Worm (Caenorhabditis elegans): Measurements from ENCODE around the gene fem-3.

Gene fem-3

ce11 chrIV:9104071-9105016 lies at the start of gene fem-3, which contains the start of gene C01F6.14:
Gene fem-3 (plus strand): TSS chrIV:9104966.
Gene C01F6.14 (minus strand): TSS chrIV:9104121.
- TF ChIP-seq tab-1 (GFP tag; IDR thresholded peaks at IDR 0.05) (no peak), T22C8.4 (GFP tag; IDR thresholded peaks at IDR 0.05) (no peak), klf-2 (GFP tag; conservative IDR thresholded peaks at IDR 0.05) (no peak)

- TF ChIP-seq cog-1 (tag; optimal IDR thresholded peaks at IDR 0.05) (no peak), ztf-29 (GFP tag; IDR thresholded peaks at IDR 0.05) (no peak), flt-1 (GFP tag; IDR thresholded peaks at IDR 0.05) (no peak), tab-1 (GFP tag; IDR thresholded peaks at IDR 0.05) (no peak), T22C8.4 (GFP tag; IDR thresholded peaks at IDR 0.05) (no peak), med-1 (GFP tag; optimal IDR thresholded peaks at IDR 0.05; ENCODE audit: insufficient read depth) (no peak), ref-1 (GFP tag; conservative IDR thresholded peaks at IDR 0.05) (no peak), klf-2 (GFP tag; conservative IDR thresholded peaks at IDR 0.05) (no peak), ztf-23 (GFP tag; IDR thresholded peaks at IDR 0.05) (no peak)
Observed at ce11 chrIV:9063518-9063917, 41.2 kb upstream of the fem-3 start.

- peak; percentile 34; the same call in 1 of the 2 replicates for TF ChIP-seq flt-1 (GFP tag; IDR thresholded peaks at IDR 0.05)
Observed at ce11 chrIV:9067277-9068197, 37.2 kb upstream of the fem-3 start.

ce11 chrIV:9069703-9070102 lies 35.1 kb upstream of the fem-3 start, which contains the start of gene nhr-11:
Gene nhr-11 (plus strand): TSS chrIV:9070003.
- TF ChIP-seq cog-1 (tag; optimal IDR thresholded peaks at IDR 0.05) = no peak
- no peak for TF ChIP-seq ref-1 (GFP tag; conservative IDR thresholded peaks at IDR 0.05)
- TF ChIP-seq klf-2 (GFP tag; conservative IDR thresholded peaks at IDR 0.05) = no peak
- TF ChIP-seq ztf-29 (GFP tag; IDR thresholded peaks at IDR 0.05) = no peak
- no peak for TF ChIP-seq ztf-23 (GFP tag; IDR thresholded peaks at IDR 0.05)
- TF ChIP-seq T22C8.4 (GFP tag; IDR thresholded peaks at IDR 0.05) = no peak
- TF ChIP-seq tab-1 (GFP tag; IDR thresholded peaks at IDR 0.05) = no peak
- TF ChIP-seq med-1 (GFP tag; optimal IDR thresholded peaks at IDR 0.05; ENCODE audit: insufficient read depth) = no peak
- no peak for TF ChIP-seq flt-1 (GFP tag; IDR thresholded peaks at IDR 0.05)

- no peak for TF ChIP-seq ref-1 (GFP tag; conservative IDR thresholded peaks at IDR 0.05)
- TF ChIP-seq cog-1 (tag; optimal IDR thresholded peaks at IDR 0.05) = no peak
- no peak for TF ChIP-seq T22C8.4 (GFP tag; IDR thresholded peaks at IDR 0.05)
- TF ChIP-seq ztf-29 (GFP tag; IDR thresholded peaks at IDR 0.05) = no peak
- no peak for TF ChIP-seq klf-2 (GFP tag; conservative IDR thresholded peaks at IDR 0.05)
- no peak for TF ChIP-seq med-1 (GFP tag; optimal IDR thresholded peaks at IDR 0.05; ENCODE audit: insufficient read depth)
- TF ChIP-seq tab-1 (GFP tag; IDR thresholded peaks at IDR 0.05) = no peak
- TF ChIP-seq ztf-23 (GFP tag; IDR thresholded peaks at IDR 0.05) = no peak
- TF ChIP-seq flt-1 (GFP tag; IDR thresholded peaks at IDR 0.05) = no peak
Observed at ce11 chrIV:9070188-9070587, 34.6 kb upstream of the fem-3 start.

- TF ChIP-seq cog-1 (tag; optimal IDR thresholded peaks at IDR 0.05) (peak; percentile 23), ref-1 (GFP tag; conservative IDR thresholded peaks at IDR 0.05) (0 out of 2 replicates have a peak, but pooled peaks have one; percentile 30), ztf-23 (GFP tag; IDR thresholded peaks at IDR 0.05) (peak; percentile 80), klf-2 (GFP tag; conservative IDR thresholded peaks at IDR 0.05) (no peak)
Observed at ce11 chrIV:9074244-9074723, 30.5 kb upstream of the fem-3 start, which contains the start of gene mppb-1. Gene mppb-1 (plus strand): TSS chrIV:9074673.

- no peak for TF ChIP-seq ref-1 (GFP tag; conservative IDR thresholded peaks at IDR 0.05)
Observed at ce11 chrIV:9078469-9078868, 26.3 kb upstream of the fem-3 start, which contains the start of gene mans-4. Gene mans-4 (minus strand): TSS chrIV:9078569.

ce11 chrIV:9079330-9079729 lies 25.4 kb upstream of the fem-3 start:
- TF ChIP-seq flt-1 (GFP tag; IDR thresholded peaks at IDR 0.05) (no peak), cog-1 (tag; optimal IDR thresholded peaks at IDR 0.05) (no peak)

ce11 chrIV:9080201-9080600 lies 24.6 kb upstream of the fem-3 start:
- no peak for TF ChIP-seq cog-1 (tag; optimal IDR thresholded peaks at IDR 0.05)

- TF ChIP-seq med-1 (GFP tag; optimal IDR thresholded peaks at IDR 0.05; ENCODE audit: insufficient read depth) (no peak), ref-1 (GFP tag; conservative IDR thresholded peaks at IDR 0.05) (no peak), klf-2 (GFP tag; conservative IDR thresholded peaks at IDR 0.05) (no peak), T22C8.4 (GFP tag; IDR thresholded peaks at IDR 0.05) (no peak), ztf-23 (GFP tag; IDR thresholded peaks at IDR 0.05) (no peak), tab-1 (GFP tag; IDR thresholded peaks at IDR 0.05) (no peak)
Observed at ce11 chrIV:9082055-9082454, 22.7 kb upstream of the fem-3 start, which contains the start of gene twk-8. Gene twk-8 (plus strand): TSS chrIV:9082355.
